Fruit fly (Drosophila melanogaster) whole organism, prepupa: ENCODE results near the gene Vti1b.

Source experiments
- Blimp-1 ChIP-seq: fragments of 200-800 bp; sonication (Bioruptor generic); optimal IDR thresholded peaks from 3 replicates; lab custom pipeline; 2017; ENCODE audit warnings: missing biosample characterization, missing genetic modification characterization, mild to moderate bottlenecking, moderate library complexity, missing genetic modification reagents
- CG10631 ChIP-seq: fragments of 200-800 bp; sonication (Bioruptor generic); optimal IDR thresholded peaks from 2 replicates; lab custom pipeline; 2016; ENCODE audit warnings: missing biosample characterization, missing genetic modification characterization
- CG10669 ChIP-seq: fragments of 200-800 bp; sonication (Bioruptor generic); optimal IDR thresholded peaks from 3 replicates; lab custom pipeline; 2018; ENCODE audit warnings: missing biosample characterization, mild to moderate bottlenecking, missing genetic modification characterization, moderate library complexity
- CG11294 ChIP-seq: fragments of 200-800 bp; sonication (Bioruptor generic); IDR thresholded peaks from 2 replicates; pipeline ENCODE4 v1.3.6; 2022; ENCODE audit warnings: missing biosample characterization, missing genetic modification characterization
- CG11762 ChIP-seq: fragments of 200-800 bp; sonication (Bioruptor generic); optimal IDR thresholded peaks from 3 replicates; lab custom pipeline; 2016; ENCODE audit warnings: missing biosample characterization, missing genetic modification characterization; ENCODE audit not compliant: insufficient read depth
- CG15336 ChIP-seq: fragments of 200-800 bp; sonication (Bioruptor generic); IDR thresholded peaks from 2 replicates; pipeline ENCODE4 v1.3.6; 2022; ENCODE audit warnings: missing biosample characterization, missing genetic modification characterization
- CG16779 ChIP-seq: fragments of 200-800 bp; sonication (Bioruptor generic); optimal IDR thresholded peaks from 3 replicates; lab custom pipeline; 2017; ENCODE audit warnings: missing biosample characterization, mild to moderate bottlenecking, missing genetic modification characterization
- CG3032 ChIP-seq: fragments of 200-800 bp; optimal IDR thresholded peaks from 2 replicates; lab custom pipeline; 2019; ENCODE audit warnings: missing biosample characterization, mild to moderate bottlenecking, missing genetic modification characterization, moderate library complexity
- CG31627 ChIP-seq: fragments of 200-800 bp; sonication (Bioruptor generic); optimal IDR thresholded peaks from 3 replicates; lab custom pipeline; 2016; ENCODE audit warnings: missing biosample characterization, missing genetic modification characterization
- CG32006 ChIP-seq: fragments of 200-800 bp; sonication (Bioruptor generic); optimal IDR thresholded peaks from 3 replicates; lab custom pipeline; 2017; ENCODE audit warnings: missing biosample characterization, mild to moderate bottlenecking, missing genetic modification characterization
- CG34406 ChIP-seq: fragments of 200-800 bp; sonication (Bioruptor generic); optimal IDR thresholded peaks from 3 replicates; lab custom pipeline; 2016; ENCODE audit warnings: missing biosample characterization, missing genetic modification characterization
- CG3919 ChIP-seq: fragments of 200-800 bp; sonication (Bioruptor generic); optimal IDR thresholded peaks from 3 replicates; lab custom pipeline; 2016; ENCODE audit warnings: missing biosample characterization, missing genetic modification characterization
- CG4318 ChIP-seq: fragments of 200-800 bp; sonication (Bioruptor generic); optimal IDR thresholded peaks from 3 replicates; lab custom pipeline; 2017; ENCODE audit warnings: missing biosample characterization, mild to moderate bottlenecking, missing genetic modification characterization
- CG6163 ChIP-seq: fragments of 200-800 bp; sonication (Bioruptor generic); IDR thresholded peaks from 3 replicates; pipeline ENCODE4 v1.3.6; 2022; ENCODE audit warnings: missing biosample characterization, missing genetic modification characterization
- CG6792 ChIP-seq: fragments of 200-800 bp; sonication (Bioruptor generic); optimal IDR thresholded peaks from 3 replicates; lab custom pipeline; 2016; ENCODE audit warnings: missing biosample characterization, missing genetic modification characterization
- CG6854 ChIP-seq: fragments of 200-800 bp; sonication (Bioruptor generic); optimal IDR thresholded peaks from 2 replicates; lab custom pipeline; 2017; ENCODE audit warnings: missing biosample characterization, mild to moderate bottlenecking, missing genetic modification characterization
- CG7368 ChIP-seq: fragments of 200-800 bp; sonication (Bioruptor generic); optimal IDR thresholded peaks from 3 replicates; lab custom pipeline; 2016; ENCODE audit warnings: missing biosample characterization, missing genetic modification characterization
- CG8119 ChIP-seq: fragments of 200-800 bp; sonication (Bioruptor generic); IDR thresholded peaks from 3 replicates; pipeline ENCODE4 v1.3.6; 2022; ENCODE audit warnings: missing biosample characterization, missing genetic modification characterization
- CG9139 ChIP-seq: fragments of 200-800 bp; sonication (Bioruptor generic); optimal IDR thresholded peaks from 3 replicates; lab custom pipeline; 2017; ENCODE audit warnings: missing biosample characterization, mild to moderate bottlenecking, missing genetic modification characterization
- Eip78C ChIP-seq: fragments of 200-800 bp; sonication (Bioruptor generic); peaks from one replicate; lab custom pipeline; 2016; ENCODE audit warnings: missing biosample characterization, missing genetic modification characterization
- Ets96B ChIP-seq: fragments of 200-800 bp; optimal IDR thresholded peaks from 2 replicates; lab custom pipeline; 2019; ENCODE audit warnings: missing biosample characterization, mild to moderate bottlenecking, missing genetic modification characterization, moderate library complexity
- Gug ChIP-seq: fragments of 200-800 bp; sonication (Bioruptor generic); IDR thresholded peaks from 2 replicates; pipeline ENCODE4 v1.3.6; 2022; ENCODE audit warnings: missing biosample characterization, missing genetic modification characterization
- Hr4 ChIP-seq: fragments of 200-800 bp; sonication (Bioruptor generic); optimal IDR thresholded peaks from 3 replicates; lab custom pipeline; 2016; ENCODE audit warnings: missing biosample characterization, missing genetic modification characterization
- Lpt ChIP-seq: fragments of 200-800 bp; sonication (Bioruptor generic); optimal IDR thresholded peaks from 3 replicates; lab custom pipeline; 2016; ENCODE audit warnings: missing biosample characterization, missing genetic modification characterization
- Met ChIP-seq: fragments of 200-800 bp; sonication (Bioruptor generic); optimal IDR thresholded peaks from 3 replicates; lab custom pipeline; 2016; ENCODE audit warnings: missing biosample characterization, missing genetic modification characterization
- Sox102F ChIP-seq: fragments of 200-800 bp; sonication (Bioruptor generic); optimal IDR thresholded peaks from 2 replicates; lab custom pipeline; 2016; ENCODE audit warnings: missing biosample characterization, mild to moderate bottlenecking, missing genetic modification characterization
- Sox14 ChIP-seq: fragments of 200-800 bp; sonication (Bioruptor generic); optimal IDR thresholded peaks from 3 replicates; lab custom pipeline; 2016; ENCODE audit warnings: missing biosample characterization, missing genetic modification characterization
- achi ChIP-seq: fragments of 200-800 bp; sonication (Bioruptor generic); optimal IDR thresholded peaks from 3 replicates; lab custom pipeline; 2016; ENCODE audit warnings: missing biosample characterization, missing genetic modification characterization
- acj6 ChIP-seq: fragments of 200-800 bp; sonication (Bioruptor generic); optimal IDR thresholded peaks from 3 replicates; lab custom pipeline; 2016; ENCODE audit warnings: missing biosample characterization, missing genetic modification characterization
- cyc ChIP-seq: fragments of 200-800 bp; sonication (Bioruptor generic); optimal IDR thresholded peaks from 3 replicates; lab custom pipeline; 2016; ENCODE audit warnings: missing biosample characterization, missing genetic modification characterization
- dac ChIP-seq: fragments of 200-800 bp; sonication (Bioruptor generic); optimal IDR thresholded peaks from 2 replicates; lab custom pipeline; 2017; ENCODE audit warnings: missing biosample characterization, mild to moderate bottlenecking, missing genetic modification characterization
- eg ChIP-seq: fragments of 200-800 bp; sonication (Bioruptor generic); IDR thresholded peaks from 3 replicates; pipeline ENCODE4 v1.3.6; 2022; ENCODE audit warnings: missing biosample characterization, missing genetic modification characterization
- esn ChIP-seq: fragments of 200-800 bp; sonication (Bioruptor generic); optimal IDR thresholded peaks from 2 replicates; lab custom pipeline; 2016; ENCODE audit warnings: missing biosample characterization, mild to moderate bottlenecking, missing genetic modification characterization, moderate library complexity
- fd59A ChIP-seq: fragments of 200-800 bp; sonication (Bioruptor generic); optimal IDR thresholded peaks from 2 replicates; lab custom pipeline; 2017; ENCODE audit warnings: missing biosample characterization, mild to moderate bottlenecking, missing genetic modification characterization, missing genetic modification reagents
- fkh ChIP-seq: fragments of 200-800 bp; sonication (Bioruptor generic); optimal IDR thresholded peaks from 3 replicates; lab custom pipeline; 2017; ENCODE audit warnings: missing biosample characterization, mild to moderate bottlenecking, missing genetic modification characterization, moderate library complexity
- lz ChIP-seq: fragments of 200-800 bp; sonication (Bioruptor generic); optimal IDR thresholded peaks from 3 replicates; lab custom pipeline; 2016; ENCODE audit warnings: missing biosample characterization, missing genetic modification characterization
- pdm3 ChIP-seq: fragments of 200-800 bp; sonication (Bioruptor generic); optimal IDR thresholded peaks from 3 replicates; lab custom pipeline; 2016; ENCODE audit warnings: missing biosample characterization, missing genetic modification characterization
- salr ChIP-seq, 2 experiments: fragments of 200-800 bp; sonication (Bioruptor generic); optimal IDR thresholded peaks; 3 replicates each; lab custom pipeline; 2016 to 2018; ENCODE audit warnings: missing biosample characterization in 2 of 2, missing genetic modification characterization in 2 of 2, mild to moderate bottlenecking in 1 of 2
- ss ChIP-seq, 2 experiments: fragments of 200-800 bp; sonication (Bioruptor generic); optimal IDR thresholded peaks; 2 replicates in 1 of 2; 3 replicates in 1 of 2; lab custom pipeline; 2017 to 2018; ENCODE audit warnings: mild to moderate bottlenecking in 2 of 2, missing biosample characterization in 2 of 2, missing genetic modification characterization in 2 of 2, moderate library complexity in 1 of 2
- svp ChIP-seq: fragments of 200-800 bp; sonication (Bioruptor generic); peaks from one replicate; lab custom pipeline; 2016; ENCODE audit warnings: missing biosample characterization, missing genetic modification characterization
- topi ChIP-seq: fragments of 200-800 bp; sonication (Bioruptor generic); optimal IDR thresholded peaks from 3 replicates; lab custom pipeline; 2016; ENCODE audit warnings: missing biosample characterization, missing genetic modification characterization
- vri ChIP-seq: fragments of 200-800 bp; sonication (Bioruptor generic); optimal IDR thresholded peaks from 3 replicates; lab custom pipeline; 2016; ENCODE audit warnings: missing biosample characterization, mild to moderate bottlenecking, missing genetic modification characterization

The Vti1b gene

dm6 chr3R:18371346-18371745, 25.4 kb upstream of the Vti1b start (continued):
- TF ChIP-seq CG31627: no peak
- TF ChIP-seq CG3032 (tag; lab: Kevin White, UChicago): no peak
- TF ChIP-seq CG15336 (GFP tag; lab: Robert Waterston, UW): 0 out of 2 replicates have a peak, but pooled peaks have one; percentile 26
- TF ChIP-seq Blimp-1 (GFP tag; lab: Kevin White, UChicago): no peak
- no peak for TF ChIP-seq CG6854
- TF ChIP-seq Lpt (GFP tag; lab: Kevin White, UChicago): no peak
- no peak for TF ChIP-seq Sox14 (GFP tag; lab: Kevin White, UChicago)
- TF ChIP-seq pdm3 (GFP tag; lab: Kevin White, UChicago): peak; percentile 31
- TF ChIP-seq acj6 (GFP tag; lab: Kevin White, UChicago): peak; percentile 21
- peak in 1 of 2 experiments; percentile 19 for TF ChIP-seq salr (GFP tag; optimal IDR thresholded peaks at IDR 0.05; lab: Kevin White, UChicago)
- TF ChIP-seq Hr4: peak; percentile 49
- no peak for TF ChIP-seq CG4318
- peak; percentile 19 for TF ChIP-seq CG10631 (GFP tag; lab: Kevin White, UChicago)

dm6 chr3R:18372688-18373304, 24.0 kb upstream of the Vti1b start, which contains the start of gene gl:
Gene gl, minus strand, starts transcription at chr3R:18372738.
- TF ChIP-seq CG8119: no peak
- TF ChIP-seq fd59A (GFP tag; lab: Kevin White, UChicago): no peak
- TF ChIP-seq Lpt (GFP tag; lab: Kevin White, UChicago): no peak
- no peak for TF ChIP-seq CG11762
- TF ChIP-seq achi: no peak
- no peak for TF ChIP-seq CG10669 (GFP tag; lab: Kevin White, UChicago)
- TF ChIP-seq CG34406 (GFP tag; lab: Kevin White, UChicago): no peak
- no peak for TF ChIP-seq vri
- no peak for TF ChIP-seq salr (GFP tag; optimal IDR thresholded peaks at IDR 0.05; lab: Kevin White, UChicago)

- TF ChIP-seq Blimp-1 (GFP tag; lab: Kevin White, UChicago) (peak; percentile 73), CG16779 (tag; lab: Kevin White, UChicago) (no peak), Eip78C (GFP tag; lab: Kevin White, UChicago) (peak; percentile 28)
These were observed 16.5 kb upstream of the Vti1b start for dm6 chr3R:18380251-18380812.

- TF ChIP-seq svp (GFP tag; lab: Kevin White, UChicago): no peak
- no peak for TF ChIP-seq Gug (GFP tag; lab: Robert Waterston, UW)
- no peak for TF ChIP-seq CG6792 (GFP tag; lab: Kevin White, UChicago)
- no peak for TF ChIP-seq pdm3 (GFP tag; lab: Kevin White, UChicago)
- TF ChIP-seq CG9139 (GFP tag; lab: Kevin White, UChicago): peak; percentile 78
- TF ChIP-seq CG6854: peak; percentile 73
- TF ChIP-seq Eip78C (GFP tag; lab: Kevin White, UChicago): no peak
- TF ChIP-seq CG34406 (GFP tag; lab: Kevin White, UChicago): no peak
- no peak for TF ChIP-seq CG32006
- peak; percentile 10 for TF ChIP-seq Met (GFP tag; lab: Kevin White, UChicago)
- no peak for TF ChIP-seq Hr4
- no peak for TF ChIP-seq CG31627
- TF ChIP-seq CG7368: no peak
- no peak for TF ChIP-seq CG10631 (GFP tag; lab: Kevin White, UChicago)
- no peak for TF ChIP-seq CG4318
- no peak for TF ChIP-seq acj6 (GFP tag; lab: Kevin White, UChicago)
- TF ChIP-seq CG6163: peak; percentile 25; the same call in 2 of the 3 replicates
- TF ChIP-seq Ets96B (tag; lab: Kevin White, UChicago): peak; percentile 44
- TF ChIP-seq esn (GFP tag; lab: Kevin White, UChicago): no peak
- TF ChIP-seq topi: no peak
- no peak for TF ChIP-seq lz (GFP tag; lab: Kevin White, UChicago)
- TF ChIP-seq ss (GFP tag; optimal IDR thresholded peaks at IDR 0.05; lab: Kevin White, UChicago): peak; percentile 84 to 89
- peak; percentile 26 for TF ChIP-seq Sox102F (GFP tag; lab: Kevin White, UChicago)
- no peak for TF ChIP-seq cyc (GFP tag; lab: Kevin White, UChicago)
- no peak for TF ChIP-seq CG11294 (GFP tag; lab: Robert Waterston, UW)
- TF ChIP-seq CG3032 (tag; lab: Kevin White, UChicago): peak; percentile 18
- no peak for TF ChIP-seq dac (GFP tag; lab: Kevin White, UChicago)
- no peak for TF ChIP-seq vri
- TF ChIP-seq CG3919 (GFP tag; lab: Kevin White, UChicago): peak; percentile 47
- TF ChIP-seq salr (GFP tag; optimal IDR thresholded peaks at IDR 0.05; lab: Kevin White, UChicago): peak in 1 of 2 experiments; percentile 12
- no peak for TF ChIP-seq Blimp-1 (GFP tag; lab: Kevin White, UChicago)
- no peak for TF ChIP-seq fkh (GFP tag; lab: Kevin White, UChicago)
- TF ChIP-seq eg (GFP tag; lab: Robert Waterston, UW): peak; percentile 24; the same call in 1 of the 3 replicates
These were observed 15.7 kb upstream of the Vti1b start, which contains the start of gene CG7675 for dm6 chr3R:18381014-18381512. Gene CG7675, minus strand, starts transcription at chr3R:18381178.
